Worm (Caenorhabditis elegans) whole organism, L4 larva: ENCODE results near the gene dkc-1.

ENCODE experiments used
- F26F4.8 ChIP-seq: fragments of 200-800 bp; sonication (Bioruptor generic); conservative IDR thresholded peaks from 2 replicates; pipeline ENCODE4 v1.3.6; 2022; ENCODE audit warnings: missing genetic modification characterization, missing compliant biosample characterization
- R02D3.7 ChIP-seq: fragments of 150-350 bp; sonication (generic microtip); optimal IDR thresholded peaks from 3 replicates; lab custom pipeline; 2014; ENCODE audit warnings: missing biosample characterization, missing genetic modification characterization
- T20F7.1 ChIP-seq: fragments of 200-800 bp; sonication (Bioruptor generic); optimal IDR thresholded peaks from 2 replicates; lab custom pipeline; 2018; ENCODE audit warnings: mild to moderate bottlenecking, missing genetic modification characterization, missing compliant biosample characterization
- T26A8.4 ChIP-seq: fragments of 200-800 bp; sonication (Bioruptor generic); IDR thresholded peaks from 2 replicates; pipeline ENCODE4 v1.3.6; 2022; ENCODE audit warnings: missing genetic modification characterization, missing compliant biosample characterization
- Y75B8A.6 ChIP-seq: fragments of 200-800 bp; sonication (Bioruptor generic); IDR thresholded peaks from 2 replicates; pipeline ENCODE4 v1.3.6; 2022; ENCODE audit warnings: missing genetic modification reagents, missing genetic modification characterization, missing compliant biosample characterization
- ZK337.2 ChIP-seq: fragments of 200-800 bp; sonication (Bioruptor generic); IDR thresholded peaks from 2 replicates; pipeline ENCODE4 v1.3.6; 2022; ENCODE audit warnings: missing genetic modification reagents, missing genetic modification characterization, missing compliant biosample characterization
- ama-1 ChIP-seq: fragments of 150-350 bp; optimal IDR thresholded peaks from 2 replicates; lab custom pipeline; 2014; ENCODE audit warnings: inconsistent platforms, mixed read lengths
- attf-4 ChIP-seq: sonication (generic microtip); optimal IDR thresholded peaks from 3 replicates; lab custom pipeline; 2017; ENCODE audit warnings: missing biosample characterization, missing genetic modification characterization
- ceh-28 ChIP-seq: fragments of 150-350 bp; optimal IDR thresholded peaks from 2 replicates; lab custom pipeline; 2014; ENCODE audit warnings: missing biosample characterization, missing genetic modification reagents, missing genetic modification characterization
- ceh-44 ChIP-seq: fragments of 200-800 bp; sonication (Bioruptor generic); IDR thresholded peaks from 2 replicates; pipeline ENCODE4 v1.3.6; 2022; ENCODE audit warnings: missing genetic modification reagents, missing genetic modification characterization, missing compliant biosample characterization
- ceh-62 ChIP-seq: sonication (generic microtip); optimal IDR thresholded peaks from 2 replicates; lab custom pipeline; 2017; ENCODE audit warnings: missing biosample characterization, missing genetic modification characterization
- ceh-82 ChIP-seq: sonication (generic microtip); optimal IDR thresholded peaks from 2 replicates; lab custom pipeline; 2017; ENCODE audit warnings: missing biosample characterization, missing genetic modification characterization
- daf-12 ChIP-seq: fragments of 150-350 bp; optimal IDR thresholded peaks from 2 replicates; lab custom pipeline; 2014; ENCODE audit warnings: missing biosample characterization, missing genetic modification reagents, missing genetic modification characterization
- dmd-6 ChIP-seq: fragments of 200-800 bp; sonication (Bioruptor generic); IDR thresholded peaks from 2 replicates; pipeline ENCODE4 v1.3.6; 2022; ENCODE audit warnings: missing genetic modification reagents, missing genetic modification characterization, missing compliant biosample characterization
- duxl-1 ChIP-seq: sonication (generic microtip); optimal IDR thresholded peaks from 2 replicates; lab custom pipeline; 2016; ENCODE audit warnings: mild to moderate bottlenecking, missing genetic modification characterization, moderate library complexity, missing compliant biosample characterization; ENCODE audit not compliant: poor library complexity
- egl-27 ChIP-seq: sonication (generic microtip); optimal IDR thresholded peaks from 3 replicates; lab custom pipeline; 2017; ENCODE audit warnings: missing biosample characterization, missing genetic modification reagents, missing genetic modification characterization
- egl-43 ChIP-seq: fragments of 200-800 bp; sonication (Bioruptor generic); IDR thresholded peaks from 2 replicates; pipeline ENCODE4 v1.3.6; 2022; ENCODE audit warnings: missing genetic modification reagents, missing genetic modification characterization, missing compliant biosample characterization
- fos-1 ChIP-seq: fragments of 150-350 bp; optimal IDR thresholded peaks from 2 replicates; lab custom pipeline; 2014; ENCODE audit warnings: missing biosample characterization, missing genetic modification characterization
- gei-8 ChIP-seq: fragments of 200-800 bp; sonication (Bioruptor generic); optimal IDR thresholded peaks from 2 replicates; lab custom pipeline; 2018; ENCODE audit warnings: mild to moderate bottlenecking, missing genetic modification characterization, missing compliant biosample characterization
- hif-1 ChIP-seq, 2 experiments: sonication (generic microtip); optimal IDR thresholded peaks; 2 replicates each; lab custom pipeline; 2016 to 2017; ENCODE audit warnings: missing compliant biosample characterization in 2 of 2, missing genetic modification characterization in 2 of 2, missing genetic modification reagents in 2 of 2, missing genotype in 2 of 2, mild to moderate bottlenecking in 1 of 2
- hlh-30 ChIP-seq: sonication (generic microtip); optimal IDR thresholded peaks from 2 replicates; lab custom pipeline; 2017; ENCODE audit warnings: antibody characterized with exemption, mild to moderate bottlenecking, missing genetic modification characterization, missing compliant biosample characterization; ENCODE audit not compliant: insufficient read depth
- hmg-1.1 ChIP-seq: fragments of 200-800 bp; sonication (Bioruptor generic); IDR thresholded peaks from 2 replicates; pipeline ENCODE4 v1.3.6; 2022; ENCODE audit warnings: missing genetic modification reagents, missing genetic modification characterization, missing compliant biosample characterization
- jun-1 ChIP-seq: fragments of 150-350 bp; optimal IDR thresholded peaks from 2 replicates; lab custom pipeline; 2014; ENCODE audit warnings: missing biosample characterization, missing genetic modification reagents, missing genetic modification characterization
- lim-7 ChIP-seq: fragments of 200-800 bp; sonication (Bioruptor generic); IDR thresholded peaks from 2 replicates; pipeline ENCODE4 v1.3.6; 2022; ENCODE audit warnings: missing genetic modification characterization, missing compliant biosample characterization
- lin-29 ChIP-seq: fragments of 200-800 bp; sonication (Bioruptor generic); IDR thresholded peaks from 2 replicates; pipeline ENCODE4 v1.3.6; 2022; ENCODE audit warnings: missing genetic modification reagents, missing genetic modification characterization, missing compliant biosample characterization
- lin-38 ChIP-seq: fragments of 200-800 bp; sonication (Bioruptor generic); IDR thresholded peaks from 2 replicates; pipeline ENCODE4 v1.3.6; 2022; ENCODE audit warnings: missing genetic modification reagents, missing genetic modification characterization, missing compliant biosample characterization
- lsy-2 ChIP-seq, 2 experiments: fragments of 150-350 bp in 1 of 2; sonication (generic microtip) in 1 of 2; optimal IDR thresholded peaks; 2 replicates each; lab custom pipeline; 2014 to 2017; ENCODE audit warnings: missing biosample characterization in 2 of 2, missing genetic modification characterization in 2 of 2
- madf-9 ChIP-seq: fragments of 200-800 bp; sonication (Bioruptor generic); conservative IDR thresholded peaks from 2 replicates; pipeline ENCODE4 v1.3.6; 2022; ENCODE audit warnings: missing genetic modification reagents, missing genetic modification characterization, missing compliant biosample characterization
- nhr-102 ChIP-seq: sonication (generic microtip); optimal IDR thresholded peaks from 2 replicates; lab custom pipeline; 2016; ENCODE audit warnings: mild to moderate bottlenecking, missing genetic modification characterization, moderate library complexity, missing compliant biosample characterization
- nhr-111 ChIP-seq: fragments of 200-800 bp; sonication (Bioruptor generic); optimal IDR thresholded peaks from 2 replicates; lab custom pipeline; 2018; ENCODE audit warnings: mild to moderate bottlenecking, missing genetic modification characterization, missing compliant biosample characterization
- nhr-237 ChIP-seq: sonication (generic microtip); optimal IDR thresholded peaks from 2 replicates; lab custom pipeline; 2017; ENCODE audit warnings: missing biosample characterization, missing genetic modification characterization
- nhr-48 ChIP-seq: sonication (generic microtip); optimal IDR thresholded peaks from 2 replicates; lab custom pipeline; 2016; ENCODE audit warnings: mild to moderate bottlenecking, missing genetic modification characterization, missing compliant biosample characterization
- nhr-6 ChIP-seq: fragments of 150-350 bp; optimal IDR thresholded peaks from 2 replicates; lab custom pipeline; 2014; ENCODE audit warnings: missing biosample characterization, missing genetic modification characterization
- nhr-76 ChIP-seq: fragments of 150-350 bp; optimal IDR thresholded peaks from 2 replicates; lab custom pipeline; 2014; ENCODE audit warnings: missing biosample characterization, missing genetic modification characterization
- rbr-2 ChIP-seq: sonication (generic microtip); optimal IDR thresholded peaks from 2 replicates; lab custom pipeline; 2016; ENCODE audit warnings: missing genotype, missing genetic modification characterization, missing compliant biosample characterization
- sdz-12 ChIP-seq: fragments of 200-800 bp; sonication (Bioruptor generic); optimal IDR thresholded peaks from 2 replicates; lab custom pipeline; 2018; ENCODE audit warnings: mild to moderate bottlenecking, missing genetic modification characterization, missing compliant biosample characterization
- set-16 ChIP-seq: fragments of 200-800 bp; sonication (Bioruptor generic); IDR thresholded peaks from 2 replicates; pipeline ENCODE4 v1.3.6; 2022; ENCODE audit warnings: missing genetic modification reagents, missing genetic modification characterization, missing compliant biosample characterization
- snpc-1.2 ChIP-seq: fragments of 200-800 bp; sonication (Bioruptor generic); IDR thresholded peaks from 2 replicates; pipeline ENCODE4 v1.3.6; 2022; ENCODE audit warnings: missing genetic modification reagents, missing genetic modification characterization, missing compliant biosample characterization
- snpc-4 ChIP-seq: fragments of 150-350 bp; optimal IDR thresholded peaks from 2 replicates; lab custom pipeline; 2014; ENCODE audit warnings: missing biosample characterization, missing genetic modification characterization
- tra-1 ChIP-seq: fragments of 200-800 bp; sonication (Bioruptor generic); IDR thresholded peaks from 2 replicates; pipeline ENCODE4 v1.3.6; 2022; ENCODE audit warnings: missing genetic modification reagents, missing genetic modification characterization, missing compliant biosample characterization
- unc-62 ChIP-seq, 3 experiments: fragments of 150-350 bp in 1 of 3; sonication (generic microtip); optimal IDR thresholded peaks in 2 of 3; peaks in 1 of 3; 1 replicate in 1 of 3; 2 replicates in 2 of 3; lab custom pipeline; 2014 to 2017; ENCODE audit warnings: missing biosample characterization in 3 of 3, missing genetic modification characterization in 3 of 3, missing genetic modification reagents in 3 of 3, missing genotype in 1 of 3
- zag-1 ChIP-seq: fragments of 150-350 bp; optimal IDR thresholded peaks from 2 replicates; lab custom pipeline; 2014; ENCODE audit warnings: missing biosample characterization, missing genetic modification characterization
- zip-11 ChIP-seq: fragments of 200-800 bp; sonication (Bioruptor generic); IDR thresholded peaks from 2 replicates; pipeline ENCODE4 v1.3.6; 2022; ENCODE audit warnings: missing genetic modification characterization, missing compliant biosample characterization
- ztf-11 ChIP-seq: fragments of 150-350 bp; optimal IDR thresholded peaks from 2 replicates; lab custom pipeline; 2014; ENCODE audit warnings: missing biosample characterization, missing genetic modification characterization
- ztf-7 ChIP-seq: fragments of 150-350 bp; optimal IDR thresholded peaks from 2 replicates; lab custom pipeline; 2014; ENCODE audit warnings: missing biosample characterization, missing genetic modification characterization

Gene dkc-1

ce11 chrIII:10755480-10756066 is 7.3 kb downstream of the dkc-1 start, which contains the start of gene hpl-2:
hpl-2 (minus strand) TSS chrIII:10755530.
- TF ChIP-seq Y75B8A.6 (no peak), zag-1 (tag; lab: Kevin White, UChicago) (no peak), daf-12 (tag; lab: Kevin White, UChicago) (no peak), lsy-2 (tag; optimal IDR thresholded peaks at IDR 0.05; lab: Kevin White, UChicago) (no peak), nhr-48 (tag; lab: Kevin White, UChicago) (no peak), hmg-1.1 (GFP tag; lab: Robert Waterston, UW) (no peak), hlh-30 (tag; lab: Kevin White, UChicago) (no peak), rbr-2 (tag; lab: Kevin White, UChicago) (no peak), nhr-76 (no peak), lin-29 (GFP tag; lab: Robert Waterston, UW) (no peak), set-16 (no peak), zip-11 (GFP tag; lab: Robert Waterston, UW) (no peak), ceh-82 (tag; lab: Kevin White, UChicago) (no peak), madf-9 (GFP tag; lab: Robert Waterston, UW) (no peak), ceh-62 (tag; lab: Kevin White, UChicago) (no peak)

ce11 chrIII:10757540-10757939 is 9.3 kb downstream of the dkc-1 start, which contains the start of gene rnf-113:
rnf-113 (minus strand) TSS chrIII:10757640.
- TF ChIP-seq fos-1 (tag; lab: Kevin White, UChicago) (no peak), tra-1 (GFP tag; lab: Robert Waterston, UW) (no peak), egl-43 (GFP tag; lab: Robert Waterston, UW) (no peak), hif-1 (tag; optimal IDR thresholded peaks at IDR 0.05; lab: Kevin White, UChicago) (no peak), nhr-6 (tag; lab: Kevin White, UChicago) (no peak), snpc-1.2 (no peak), gei-8 (no peak), R02D3.7 (tag; lab: Kevin White, UChicago) (no peak), ztf-11 (tag; lab: Kevin White, UChicago) (no peak), unc-62 (GFP tag; optimal IDR thresholded peaks at IDR 0.05 in 1 of 2; lab: Kevin White, UChicago) (no peak), unc-62 (tag; optimal IDR thresholded peaks at IDR 0.05; lab: Kevin White, UChicago) (no peak), ztf-7 (no peak), T20F7.1 (GFP tag; lab: Kevin White, UChicago) (no peak), daf-12 (tag; lab: Kevin White, UChicago) (no peak), F26F4.8 (GFP tag; lab: Robert Waterston, UW) (no peak), egl-27 (tag; lab: Kevin White, UChicago) (no peak), sdz-12 (no peak), lsy-2 (tag; optimal IDR thresholded peaks at IDR 0.05; lab: Kevin White, UChicago) (no peak)

- no peak for TF ChIP-seq jun-1 (tag; lab: Kevin White, UChicago)
- no peak for TF ChIP-seq ceh-28
- TF ChIP-seq dmd-6 (GFP tag; lab: Robert Waterston, UW): no peak
- TF ChIP-seq lin-38: no peak
- TF ChIP-seq nhr-111 (GFP tag; lab: Kevin White, UChicago): no peak
- TF ChIP-seq lim-7 (GFP tag; lab: Robert Waterston, UW): no peak
- TF ChIP-seq duxl-1 (tag; lab: Kevin White, UChicago): no peak
- no peak for TF ChIP-seq nhr-48 (tag; lab: Kevin White, UChicago)
- no peak for TF ChIP-seq Y75B8A.6
- TF ChIP-seq lsy-2 (tag; optimal IDR thresholded peaks at IDR 0.05; lab: Kevin White, UChicago): no peak
- TF ChIP-seq T26A8.4 (GFP tag; lab: Robert Waterston, UW): no peak
- no peak for TF ChIP-seq ztf-7
- TF ChIP-seq ZK337.2 (GFP tag; lab: Robert Waterston, UW): no peak
- TF ChIP-seq nhr-102 (tag; lab: Kevin White, UChicago): no peak
- TF ChIP-seq ceh-44 (GFP tag; lab: Robert Waterston, UW): no peak
- TF ChIP-seq attf-4: no peak
- TF ChIP-seq nhr-237 (tag; lab: Kevin White, UChicago): no peak
- no peak for TF ChIP-seq ama-1 (lab: Kevin White, UChicago)
- TF ChIP-seq snpc-4 (tag; lab: Kevin White, UChicago): no peak
- TF ChIP-seq egl-27 (tag; lab: Kevin White, UChicago): no peak
Observed at ce11 chrIII:10758422-10758821, 10.2 kb downstream of the dkc-1 start, which contains the start of gene K01G5.10. K01G5.10 (minus strand) TSS chrIII:10758522.
